Worm (Caenorhabditis elegans) whole organism, L4 larva: ENCODE measurements around the gene col-161.

ENCODE experiments used
- ama-1 ChIP-seq: fragments of 150-350 bp; optimal IDR thresholded peaks from 2 replicates; lab custom pipeline; 2014; ENCODE audit warnings: inconsistent platforms, mixed read lengths
- lin-13 ChIP-seq: fragments of 150-350 bp; optimal IDR thresholded peaks from 2 replicates; lab custom pipeline; 2014; ENCODE audit warnings: missing biosample characterization, missing genetic modification reagents, missing genetic modification characterization
- madf-5 ChIP-seq, 2 experiments: fragments of 200-800 bp; sonication (Bioruptor generic); IDR thresholded peaks; 2 replicates each; pipeline ENCODE4 v1.3.6; 2022; ENCODE audit warnings: missing compliant biosample characterization in 2 of 2, missing genetic modification characterization in 2 of 2
- mxl-2 ChIP-seq: fragments of 200-800 bp; sonication (Bioruptor generic); conservative IDR thresholded peaks from 2 replicates; pipeline ENCODE4 v1.3.6; 2022; ENCODE audit warnings: missing genetic modification reagents, missing genetic modification characterization, missing compliant biosample characterization
- nhr-237 ChIP-seq: sonication (generic microtip); optimal IDR thresholded peaks from 2 replicates; lab custom pipeline; 2017; ENCODE audit warnings: missing biosample characterization, missing genetic modification characterization
- pha-4 ChIP-seq, 2 experiments: fragments of 150-350 bp in 1 of 2; fragments of 200-800 bp in 1 of 2; sonication (Bioruptor generic) in 1 of 2; IDR thresholded peaks in 1 of 2; optimal IDR thresholded peaks in 1 of 2; 2 replicates each; pipeline versions ENCODE4 v1.3.6 to Lab custom; 2014 to 2022; ENCODE audit warnings: missing genetic modification characterization in 2 of 2, missing genetic modification reagents in 2 of 2, missing biosample characterization in 1 of 2, missing compliant biosample characterization in 1 of 2
- skn-1 ChIP-seq: fragments of 150-350 bp; optimal IDR thresholded peaks from 2 replicates; lab custom pipeline; 2014; ENCODE audit warnings: missing biosample characterization, missing genetic modification characterization

ce11 chrV:13333386-13334180 is 15.8 kb upstream of the col-161 start, which contains the start of gene nhr-168:
- TF ChIP-seq lin-13 (GFP tag; lab: Kevin White, UChicago) (no peak), pha-4 (GFP tag; IDR thresholded peaks at IDR 0.05; lab: Robert Waterston, UW) (no peak), pha-4 (tag; optimal IDR thresholded peaks at IDR 0.05; lab: Kevin White, UChicago) (no peak), skn-1 (tag; lab: Kevin White, UChicago) (no peak), ama-1 (lab: Kevin White, UChicago) (no peak), nhr-237 (tag; lab: Kevin White, UChicago) (no peak), madf-5 (GFP tag; IDR thresholded peaks at IDR 0.05; lab: Robert Waterston, UW) (no peak), mxl-2 (GFP tag; lab: Robert Waterston, UW) (no peak)
